Worm (Caenorhabditis elegans): ENCODE measurements around the gene his-24.

The his-24 gene

ce11 chrX:14500422-14501058 is 10.6 kb downstream of the his-24 start:
- TF ChIP-seq skn-1 (tag; optimal IDR thresholded peaks at IDR 0.05) (no peak), nhr-129 (tag; optimal IDR thresholded peaks at IDR 0.05) (peak; percentile 32), nhr-10 (tag; optimal IDR thresholded peaks at IDR 0.05) (no peak), nhr-12 (tag; optimal IDR thresholded peaks at IDR 0.05) (no peak), alr-1 (tag; optimal IDR thresholded peaks at IDR 0.05) (no peak), F13H6.1 (tag; optimal IDR thresholded peaks at IDR 0.05) (no peak), mdl-1 (tag; optimal IDR thresholded peaks at IDR 0.05) (no peak), blmp-1 (tag; optimal IDR thresholded peaks at IDR 0.05; ENCODE audit: insufficient read depth) (peak; percentile 71), zag-1 (tag; optimal IDR thresholded peaks at IDR 0.05) (no peak), sma-9 (GFP tag; optimal IDR thresholded peaks at IDR 0.05) (peak; percentile 73), sma-9 (tag; optimal IDR thresholded peaks at IDR 0.05) (no peak), nhr-77 (tag; optimal IDR thresholded peaks at IDR 0.05) (no peak), unc-62 (GFP tag; optimal IDR thresholded peaks at IDR 0.05) (no peak), snpc-4 (tag; optimal IDR thresholded peaks at IDR 0.05) (no peak), mbf-1 (tag; optimal IDR thresholded peaks at IDR 0.05) (no peak), nhr-25 (tag; optimal IDR thresholded peaks at IDR 0.05) (peak; percentile 87), sma-3 (GFP tag; optimal IDR thresholded peaks at IDR 0.05) (peak; percentile 20), ceh-16 (tag; optimal IDR thresholded peaks at IDR 0.05) (peak; percentile 96), fos-1 (tag; optimal IDR thresholded peaks at IDR 0.05) (peak; percentile 62), nhr-11 (tag; optimal IDR thresholded peaks at IDR 0.05) (no peak), gmeb-1 (tag; optimal IDR thresholded peaks at IDR 0.05) (peak; percentile 28), mab-5 (tag; optimal IDR thresholded peaks at IDR 0.05) (no peak), unc-39 (tag; optimal IDR thresholded peaks at IDR 0.05) (no peak)

- TF ChIP-seq fos-1 (tag; optimal IDR thresholded peaks at IDR 0.05), result peak; percentile 58
- peak; percentile 68 for TF ChIP-seq blmp-1 (tag; optimal IDR thresholded peaks at IDR 0.05; ENCODE audit: insufficient read depth)
- TF ChIP-seq peb-1 (tag; optimal IDR thresholded peaks at IDR 0.05), result no peak
- peak; percentile 20 for TF ChIP-seq ama-1 (optimal IDR thresholded peaks at IDR 0.05)
- TF ChIP-seq lin-13 (GFP tag; optimal IDR thresholded peaks at IDR 0.05), result peak; percentile 56
- no peak for TF ChIP-seq nhr-10 (tag; optimal IDR thresholded peaks at IDR 0.05)
- no peak for TF ChIP-seq snpc-4 (tag; optimal IDR thresholded peaks at IDR 0.05)
- no peak for TF ChIP-seq unc-62 (GFP tag; optimal IDR thresholded peaks at IDR 0.05)
- TF ChIP-seq ceh-16 (tag; optimal IDR thresholded peaks at IDR 0.05), result no peak
- TF ChIP-seq nhr-25 (tag; optimal IDR thresholded peaks at IDR 0.05), result peak; percentile 84
- TF ChIP-seq egl-27 (tag; optimal IDR thresholded peaks at IDR 0.05), result no peak
- TF ChIP-seq mab-5 (tag; optimal IDR thresholded peaks at IDR 0.05), result peak; percentile 46
- TF ChIP-seq C34F6.9 (tag; optimal IDR thresholded peaks at IDR 0.05), result peak; percentile 37
- TF ChIP-seq sem-4 (tag; optimal IDR thresholded peaks at IDR 0.05), result no peak
- no peak for TF ChIP-seq ZK546.5 (tag; optimal IDR thresholded peaks at IDR 0.05)
- no peak for TF ChIP-seq unc-55 (GFP tag; optimal IDR thresholded peaks at IDR 0.05)
- peak; percentile 81 for TF ChIP-seq nhr-129 (tag; optimal IDR thresholded peaks at IDR 0.05)
- peak; percentile 78 for TF ChIP-seq crh-2 (tag; optimal IDR thresholded peaks at IDR 0.05)
- peak; percentile 46 for TF ChIP-seq gmeb-1 (tag; optimal IDR thresholded peaks at IDR 0.05)
- no peak for TF ChIP-seq nhr-11 (tag; optimal IDR thresholded peaks at IDR 0.05)
- TF ChIP-seq lsy-2 (tag; optimal IDR thresholded peaks at IDR 0.05), result peak in 1 of 2 experiments; percentile 52
- no peak for TF ChIP-seq lin-11 (tag; optimal IDR thresholded peaks at IDR 0.05)
- TF ChIP-seq F13H6.1 (tag; optimal IDR thresholded peaks at IDR 0.05), result peak; percentile 48
- TF ChIP-seq nhr-21 (tag; optimal IDR thresholded peaks at IDR 0.05), result peak; percentile 75
- peak; percentile 77 for TF ChIP-seq sma-9 (GFP tag; optimal IDR thresholded peaks at IDR 0.05)
- no peak for TF ChIP-seq sma-9 (tag; optimal IDR thresholded peaks at IDR 0.05)
- TF ChIP-seq dmd-4 (tag; optimal IDR thresholded peaks at IDR 0.05), result no peak
- TF ChIP-seq sma-3 (GFP tag; optimal IDR thresholded peaks at IDR 0.05), result peak; percentile 78
Measured at ce11 chrX:14502116-14502587, 12.3 kb downstream of the his-24 start.

ce11 chrX:14503282-14503681 is 13.4 kb downstream of the his-24 start:
- TF ChIP-seq egl-27 (tag; optimal IDR thresholded peaks at IDR 0.05) (no peak), fos-1 (tag; optimal IDR thresholded peaks at IDR 0.05) (peak; percentile 20), aly-2 (tag; optimal IDR thresholded peaks at IDR 0.05) (no peak), nhr-25 (tag; optimal IDR thresholded peaks at IDR 0.05) (peak; percentile 33), lin-13 (GFP tag; optimal IDR thresholded peaks at IDR 0.05) (no peak), nhr-10 (tag; optimal IDR thresholded peaks at IDR 0.05) (no peak), gmeb-1 (tag; optimal IDR thresholded peaks at IDR 0.05) (no peak), nhr-12 (tag; optimal IDR thresholded peaks at IDR 0.05) (no peak), peb-1 (tag; optimal IDR thresholded peaks at IDR 0.05) (no peak), dmd-4 (tag; optimal IDR thresholded peaks at IDR 0.05) (no peak), F13H6.1 (tag; optimal IDR thresholded peaks at IDR 0.05) (peak; percentile 69), unc-62 (GFP tag; optimal IDR thresholded peaks at IDR 0.05) (no peak), alr-1 (tag; optimal IDR thresholded peaks at IDR 0.05) (no peak), lin-39 (tag; optimal IDR thresholded peaks at IDR 0.05) (no peak), C34F6.9 (tag; optimal IDR thresholded peaks at IDR 0.05) (peak; percentile 10), sem-4 (tag; optimal IDR thresholded peaks at IDR 0.05) (peak; percentile 75), ztf-1 (GFP tag; conservative IDR thresholded peaks at IDR 0.05) (no peak), nhr-6 (tag; optimal IDR thresholded peaks at IDR 0.05) (no peak), zag-1 (tag; optimal IDR thresholded peaks at IDR 0.05) (no peak), nhr-11 (tag; optimal IDR thresholded peaks at IDR 0.05) (no peak), nhr-21 (tag; optimal IDR thresholded peaks at IDR 0.05) (peak; percentile 63), lin-11 (tag; optimal IDR thresholded peaks at IDR 0.05) (no peak), mab-5 (tag; optimal IDR thresholded peaks at IDR 0.05) (peak; percentile 23), blmp-1 (tag; optimal IDR thresholded peaks at IDR 0.05; ENCODE audit: insufficient read depth) (peak; percentile 4), mdl-1 (tag; optimal IDR thresholded peaks at IDR 0.05) (no peak), elt-1 (tag; optimal IDR thresholded peaks at IDR 0.05) (no peak), R02D3.7 (tag; optimal IDR thresholded peaks at IDR 0.05) (no peak), nhr-129 (tag; optimal IDR thresholded peaks at IDR 0.05) (peak; percentile 52), lsy-2 (tag; optimal IDR thresholded peaks at IDR 0.05) (peak in 1 of 2 experiments; percentile 44), unc-39 (tag; optimal IDR thresholded peaks at IDR 0.05) (no peak), nhr-237 (tag; optimal IDR thresholded peaks at IDR 0.05) (no peak), ama-1 (optimal IDR thresholded peaks at IDR 0.05) (no peak), ztf-11 (tag; optimal IDR thresholded peaks at IDR 0.05) (no peak), nhr-77 (tag; optimal IDR thresholded peaks at IDR 0.05) (no peak)

All from whole organism, L2 larva.